Fruit fly (Drosophila melanogaster): ENCODE measurements around the gene TfIIA-L.

DNA sequence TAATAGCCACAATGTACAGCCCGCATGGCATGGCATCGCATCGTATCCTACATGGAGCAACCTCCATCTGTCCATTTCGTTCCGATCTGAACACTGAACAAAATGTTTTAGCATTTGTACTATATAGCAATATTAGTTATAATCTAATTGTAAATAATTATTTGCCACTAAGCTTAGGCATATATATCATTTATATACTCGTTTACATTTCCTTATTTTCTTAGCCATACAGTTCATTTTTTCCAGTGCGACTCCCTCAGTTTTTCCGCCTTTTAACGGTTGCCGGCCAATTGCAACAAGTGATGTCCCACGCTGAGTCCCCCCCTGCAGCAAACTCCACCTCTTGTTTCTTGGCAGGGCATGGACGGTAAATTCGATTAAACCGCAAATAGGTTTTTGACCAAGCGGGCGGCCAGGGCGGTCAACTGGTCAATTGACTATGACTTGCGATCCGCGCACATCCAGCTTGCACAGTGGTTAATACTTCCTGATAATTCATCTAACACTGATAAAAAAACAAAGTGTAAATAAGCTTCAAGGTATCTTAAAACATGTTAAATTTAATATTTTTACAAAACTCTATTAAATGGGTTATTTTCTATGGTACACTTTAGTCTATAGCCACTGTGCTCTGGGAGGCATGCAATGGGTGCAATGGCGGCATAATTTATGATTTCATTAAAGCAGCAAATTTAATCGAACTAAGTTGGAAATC is 41.2 kb upstream of the TfIIA-L start:
- TF ChIP-seq CG8478 (optimal IDR thresholded peaks at IDR 0.05), result no peak
- TF ChIP-seq CTCF (optimal IDR thresholded peaks at IDR 0.05), result no peak
